Fruit fly (Drosophila melanogaster) whole organism, prepupa: Measurements from ENCODE around the gene PGRP-SB1.

ENCODE experiments used
- CG10631 ChIP-seq: fragments of 200-800 bp; sonication (Bioruptor generic); optimal IDR thresholded peaks from 2 replicates; lab custom pipeline; 2016; ENCODE audit warnings: missing biosample characterization, missing genetic modification characterization
- CG11294 ChIP-seq: fragments of 200-800 bp; sonication (Bioruptor generic); IDR thresholded peaks from 2 replicates; pipeline ENCODE4 v1.3.6; 2022; ENCODE audit warnings: missing biosample characterization, missing genetic modification characterization
- CG11762 ChIP-seq: fragments of 200-800 bp; sonication (Bioruptor generic); optimal IDR thresholded peaks from 3 replicates; lab custom pipeline; 2016; ENCODE audit warnings: missing biosample characterization, missing genetic modification characterization; ENCODE audit not compliant: insufficient read depth
- CG11902 ChIP-seq: fragments of 200-800 bp; sonication (Bioruptor generic); optimal IDR thresholded peaks from 3 replicates; lab custom pipeline; 2016; ENCODE audit warnings: missing biosample characterization, missing genetic modification characterization
- CG15336 ChIP-seq: fragments of 200-800 bp; sonication (Bioruptor generic); IDR thresholded peaks from 2 replicates; pipeline ENCODE4 v1.3.6; 2022; ENCODE audit warnings: missing biosample characterization, missing genetic modification characterization
- CG1621 ChIP-seq: fragments of 200-800 bp; sonication (Bioruptor generic); optimal IDR thresholded peaks from 3 replicates; lab custom pipeline; 2018; ENCODE audit warnings: missing biosample characterization, mild to moderate bottlenecking, missing genetic modification characterization
- CG16779 ChIP-seq: fragments of 200-800 bp; sonication (Bioruptor generic); optimal IDR thresholded peaks from 3 replicates; lab custom pipeline; 2017; ENCODE audit warnings: missing biosample characterization, mild to moderate bottlenecking, missing genetic modification characterization
- CG3032 ChIP-seq: fragments of 200-800 bp; optimal IDR thresholded peaks from 2 replicates; lab custom pipeline; 2019; ENCODE audit warnings: missing biosample characterization, mild to moderate bottlenecking, missing genetic modification characterization, moderate library complexity
- CG32006 ChIP-seq: fragments of 200-800 bp; sonication (Bioruptor generic); optimal IDR thresholded peaks from 3 replicates; lab custom pipeline; 2017; ENCODE audit warnings: missing biosample characterization, mild to moderate bottlenecking, missing genetic modification characterization
- CG34406 ChIP-seq: fragments of 200-800 bp; sonication (Bioruptor generic); optimal IDR thresholded peaks from 3 replicates; lab custom pipeline; 2016; ENCODE audit warnings: missing biosample characterization, missing genetic modification characterization
- CG3919 ChIP-seq: fragments of 200-800 bp; sonication (Bioruptor generic); optimal IDR thresholded peaks from 3 replicates; lab custom pipeline; 2016; ENCODE audit warnings: missing biosample characterization, missing genetic modification characterization
- CG4318 ChIP-seq: fragments of 200-800 bp; sonication (Bioruptor generic); optimal IDR thresholded peaks from 3 replicates; lab custom pipeline; 2017; ENCODE audit warnings: missing biosample characterization, mild to moderate bottlenecking, missing genetic modification characterization
- CG6163 ChIP-seq: fragments of 200-800 bp; sonication (Bioruptor generic); IDR thresholded peaks from 3 replicates; pipeline ENCODE4 v1.3.6; 2022; ENCODE audit warnings: missing biosample characterization, missing genetic modification characterization
- CG6792 ChIP-seq: fragments of 200-800 bp; sonication (Bioruptor generic); optimal IDR thresholded peaks from 3 replicates; lab custom pipeline; 2016; ENCODE audit warnings: missing biosample characterization, missing genetic modification characterization
- CG6808 ChIP-seq: fragments of 200-800 bp; sonication (Bioruptor generic); optimal IDR thresholded peaks from 3 replicates; lab custom pipeline; 2017; ENCODE audit warnings: missing biosample characterization, missing genetic modification characterization, mild to moderate bottlenecking, moderate library complexity, missing genetic modification reagents
- CG6854 ChIP-seq: fragments of 200-800 bp; sonication (Bioruptor generic); optimal IDR thresholded peaks from 2 replicates; lab custom pipeline; 2017; ENCODE audit warnings: missing biosample characterization, mild to moderate bottlenecking, missing genetic modification characterization
- CG7368 ChIP-seq: fragments of 200-800 bp; sonication (Bioruptor generic); optimal IDR thresholded peaks from 3 replicates; lab custom pipeline; 2016; ENCODE audit warnings: missing biosample characterization, missing genetic modification characterization
- CG8632 ChIP-seq: fragments of 200-800 bp; sonication (Bioruptor generic); optimal IDR thresholded peaks from 3 replicates; lab custom pipeline; 2016; ENCODE audit warnings: missing biosample characterization, missing genetic modification characterization
- CG9139 ChIP-seq: fragments of 200-800 bp; sonication (Bioruptor generic); optimal IDR thresholded peaks from 3 replicates; lab custom pipeline; 2017; ENCODE audit warnings: missing biosample characterization, mild to moderate bottlenecking, missing genetic modification characterization
- Eip75B ChIP-seq: fragments of 200-800 bp; sonication (Bioruptor generic); optimal IDR thresholded peaks from 3 replicates; lab custom pipeline; 2016; ENCODE audit warnings: missing biosample characterization, missing genetic modification characterization
- Eip78C ChIP-seq: fragments of 200-800 bp; sonication (Bioruptor generic); peaks from one replicate; lab custom pipeline; 2016; ENCODE audit warnings: missing biosample characterization, missing genetic modification characterization
- Ets21C ChIP-seq: fragments of 200-800 bp; sonication (Bioruptor generic); optimal IDR thresholded peaks from 3 replicates; lab custom pipeline; 2016; ENCODE audit warnings: missing biosample characterization, missing genetic modification characterization
- Gug ChIP-seq: fragments of 200-800 bp; sonication (Bioruptor generic); IDR thresholded peaks from 2 replicates; pipeline ENCODE4 v1.3.6; 2022; ENCODE audit warnings: missing biosample characterization, missing genetic modification characterization
- Hr38 ChIP-seq: sonication (Bioruptor generic); optimal IDR thresholded peaks from 2 replicates; lab custom pipeline; 2016; ENCODE audit warnings: missing biosample characterization, missing genetic modification characterization
- Hr4 ChIP-seq: fragments of 200-800 bp; sonication (Bioruptor generic); optimal IDR thresholded peaks from 3 replicates; lab custom pipeline; 2016; ENCODE audit warnings: missing biosample characterization, missing genetic modification characterization
- Lpt ChIP-seq: fragments of 200-800 bp; sonication (Bioruptor generic); optimal IDR thresholded peaks from 3 replicates; lab custom pipeline; 2016; ENCODE audit warnings: missing biosample characterization, missing genetic modification characterization
- Met ChIP-seq: fragments of 200-800 bp; sonication (Bioruptor generic); optimal IDR thresholded peaks from 3 replicates; lab custom pipeline; 2016; ENCODE audit warnings: missing biosample characterization, missing genetic modification characterization
- Smox ChIP-seq: fragments of 200-800 bp; sonication (Bioruptor generic); optimal IDR thresholded peaks from 3 replicates; lab custom pipeline; 2016; ENCODE audit warnings: missing biosample characterization, missing genetic modification characterization
- Sox14 ChIP-seq: fragments of 200-800 bp; sonication (Bioruptor generic); optimal IDR thresholded peaks from 3 replicates; lab custom pipeline; 2016; ENCODE audit warnings: missing biosample characterization, missing genetic modification characterization
- achi ChIP-seq: fragments of 200-800 bp; sonication (Bioruptor generic); optimal IDR thresholded peaks from 3 replicates; lab custom pipeline; 2016; ENCODE audit warnings: missing biosample characterization, missing genetic modification characterization
- acj6 ChIP-seq: fragments of 200-800 bp; sonication (Bioruptor generic); optimal IDR thresholded peaks from 3 replicates; lab custom pipeline; 2016; ENCODE audit warnings: missing biosample characterization, missing genetic modification characterization
- cyc ChIP-seq: fragments of 200-800 bp; sonication (Bioruptor generic); optimal IDR thresholded peaks from 3 replicates; lab custom pipeline; 2016; ENCODE audit warnings: missing biosample characterization, missing genetic modification characterization
- dac ChIP-seq: fragments of 200-800 bp; sonication (Bioruptor generic); optimal IDR thresholded peaks from 2 replicates; lab custom pipeline; 2017; ENCODE audit warnings: missing biosample characterization, mild to moderate bottlenecking, missing genetic modification characterization
- dsx ChIP-seq: fragments of 200-800 bp; optimal IDR thresholded peaks from 3 replicates; lab custom pipeline; 2019; ENCODE audit warnings: missing biosample characterization, mild to moderate bottlenecking, missing genetic modification characterization, moderate library complexity; ENCODE audit not compliant: poor library complexity, severe bottlenecking
- eg ChIP-seq: fragments of 200-800 bp; sonication (Bioruptor generic); IDR thresholded peaks from 3 replicates; pipeline ENCODE4 v1.3.6; 2022; ENCODE audit warnings: missing biosample characterization, missing genetic modification characterization
- fd85E ChIP-seq: fragments of 200-800 bp; sonication (Bioruptor generic); optimal IDR thresholded peaks from 3 replicates; lab custom pipeline; 2016; ENCODE audit warnings: missing biosample characterization, missing genetic modification characterization
- fkh ChIP-seq: fragments of 200-800 bp; sonication (Bioruptor generic); optimal IDR thresholded peaks from 3 replicates; lab custom pipeline; 2017; ENCODE audit warnings: missing biosample characterization, mild to moderate bottlenecking, missing genetic modification characterization, moderate library complexity
- lz ChIP-seq: fragments of 200-800 bp; sonication (Bioruptor generic); optimal IDR thresholded peaks from 3 replicates; lab custom pipeline; 2016; ENCODE audit warnings: missing biosample characterization, missing genetic modification characterization
- net ChIP-seq: fragments of 200-800 bp; sonication (Bioruptor generic); optimal IDR thresholded peaks from 3 replicates; lab custom pipeline; 2016; ENCODE audit warnings: missing biosample characterization, missing genetic modification characterization
- salr ChIP-seq, 2 experiments: fragments of 200-800 bp; sonication (Bioruptor generic); optimal IDR thresholded peaks; 3 replicates each; lab custom pipeline; 2016 to 2018; ENCODE audit warnings: missing biosample characterization in 2 of 2, missing genetic modification characterization in 2 of 2, mild to moderate bottlenecking in 1 of 2
- spab ChIP-seq: fragments of 200-800 bp; sonication (Bioruptor generic); optimal IDR thresholded peaks from 2 replicates; lab custom pipeline; 2017; ENCODE audit warnings: missing biosample characterization, mild to moderate bottlenecking, missing genetic modification characterization, missing genetic modification reagents
- ss ChIP-seq, 2 experiments: fragments of 200-800 bp; sonication (Bioruptor generic); optimal IDR thresholded peaks; 2 replicates in 1 of 2; 3 replicates in 1 of 2; lab custom pipeline; 2017 to 2018; ENCODE audit warnings: mild to moderate bottlenecking in 2 of 2, missing biosample characterization in 2 of 2, missing genetic modification characterization in 2 of 2, moderate library complexity in 1 of 2
- svp ChIP-seq: fragments of 200-800 bp; sonication (Bioruptor generic); peaks from one replicate; lab custom pipeline; 2016; ENCODE audit warnings: missing biosample characterization, missing genetic modification characterization
- topi ChIP-seq: fragments of 200-800 bp; sonication (Bioruptor generic); optimal IDR thresholded peaks from 3 replicates; lab custom pipeline; 2016; ENCODE audit warnings: missing biosample characterization, missing genetic modification characterization

PGRP-SB1 gene

DNA sequence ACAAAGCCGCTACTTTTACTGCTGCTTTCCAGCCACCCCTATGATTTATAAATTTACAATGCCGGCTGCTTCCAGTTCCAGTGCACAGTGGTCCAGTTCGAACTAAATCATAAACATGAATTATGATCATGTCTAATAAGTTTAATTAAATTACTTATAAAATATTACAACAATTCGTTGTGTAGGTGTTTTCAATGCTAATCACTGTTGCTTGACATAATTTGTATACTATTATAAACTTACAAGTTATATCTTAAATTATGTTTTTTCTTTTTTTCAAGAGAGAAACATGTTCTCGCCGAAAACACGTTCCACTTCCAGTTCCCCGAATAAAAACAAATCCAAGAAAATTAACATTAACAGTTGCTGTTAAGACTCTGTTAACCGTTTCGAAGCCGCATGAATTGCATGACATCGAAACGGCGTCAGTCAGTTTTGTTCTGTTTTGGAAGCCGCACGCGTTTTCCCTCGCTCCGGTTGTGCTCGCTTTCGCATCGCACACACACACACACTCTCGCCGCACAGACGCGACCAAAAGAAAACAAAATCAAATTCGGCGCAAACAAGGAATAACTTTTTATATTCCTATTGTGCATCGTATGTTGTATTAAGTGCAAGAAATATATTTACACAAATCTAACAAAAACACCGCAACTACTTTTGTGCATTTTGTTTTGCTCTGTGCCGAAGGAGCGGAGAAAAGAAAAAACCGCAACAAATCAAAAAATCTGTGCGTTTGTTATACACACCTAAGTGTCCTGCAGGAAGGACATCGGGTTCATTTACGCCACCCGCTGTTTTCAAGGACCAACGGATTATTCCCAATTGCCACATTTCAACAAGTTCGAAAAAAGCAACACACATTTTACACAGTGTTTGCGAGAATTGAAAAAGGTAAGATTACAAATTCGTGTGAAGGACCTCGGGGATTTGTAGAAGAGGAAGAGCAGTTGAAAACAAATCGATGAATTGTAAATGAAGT is 38.1 kb upstream of the PGRP-SB1 start, which contains the start of gene Nrt (continued):
- peak; percentile 53 for TF ChIP-seq Lpt
- peak; percentile 67 to 77 for TF ChIP-seq ss (GFP tag; optimal IDR thresholded peaks at IDR 0.05; lab: Kevin White, UChicago)
- peak; percentile 56 for TF ChIP-seq Met (GFP tag; lab: Kevin White, UChicago)
- peak; percentile 62 for TF ChIP-seq CG9139 (GFP tag; lab: Kevin White, UChicago)
- TF ChIP-seq spab (GFP tag; lab: Kevin White, UChicago): peak; percentile 44
- peak; percentile 75 for TF ChIP-seq CG15336 (GFP tag; lab: Robert Waterston, UW)
- TF ChIP-seq CG10631 (GFP tag; lab: Kevin White, UChicago): peak; percentile 49
- TF ChIP-seq lz (GFP tag; lab: Kevin White, UChicago): peak; percentile 17
- no peak for TF ChIP-seq svp
- peak; percentile 61 for TF ChIP-seq net (GFP tag; lab: Kevin White, UChicago)
- TF ChIP-seq dac: no peak
- TF ChIP-seq eg (GFP tag; lab: Robert Waterston, UW): peak; percentile 58; the same call in 1 of the 3 replicates
- TF ChIP-seq topi (GFP tag; lab: Kevin White, UChicago): peak; percentile 25
- 0 out of 2 replicates have a peak, but pooled peaks have one; percentile 7 for TF ChIP-seq CG11294 (GFP tag; lab: Robert Waterston, UW)
- no peak for TF ChIP-seq CG4318 (GFP tag; lab: Kevin White, UChicago)

DNA sequence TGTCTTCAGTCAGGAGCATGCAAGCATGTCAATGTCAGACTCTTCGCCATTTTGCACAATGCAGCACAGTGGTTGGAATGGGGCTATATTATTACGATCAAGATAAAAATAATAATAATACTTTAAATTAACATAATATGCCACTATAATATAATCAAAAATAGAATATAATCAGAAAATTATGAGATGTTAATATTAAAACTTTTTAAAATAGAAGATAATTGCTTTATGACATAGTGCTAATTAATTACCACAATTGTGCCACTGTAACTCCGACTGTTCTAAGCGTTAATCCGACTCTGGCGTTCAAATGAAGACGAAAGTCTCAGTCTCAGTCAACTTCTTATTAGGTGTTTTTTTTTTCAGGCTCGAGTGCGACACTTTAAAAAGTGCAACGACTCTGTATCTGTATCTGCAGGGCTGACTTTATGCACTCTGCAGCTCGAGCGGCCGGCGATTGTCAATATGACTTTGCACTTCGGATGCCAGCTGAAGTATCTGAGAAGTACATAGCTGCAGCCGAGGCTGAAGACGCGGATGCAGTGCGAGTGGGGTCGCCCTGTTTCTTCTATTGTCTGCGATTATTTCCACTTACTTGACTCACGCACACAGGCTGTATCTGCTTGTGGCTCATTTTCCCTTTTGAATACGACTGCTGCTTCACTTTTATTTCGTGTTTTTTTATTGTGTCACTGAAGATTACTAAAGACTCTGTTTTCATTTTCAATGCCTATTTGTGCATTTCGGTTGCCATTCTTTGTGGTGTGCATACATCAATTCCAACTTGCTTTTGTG is 34.6 kb upstream of the PGRP-SB1 start:
- TF ChIP-seq CG3032 (tag; lab: Kevin White, UChicago) (peak; percentile 62), Smox (GFP tag; lab: Kevin White, UChicago) (peak; percentile 46), CG6163 (peak; percentile 70; the same call in 2 of the 3 replicates), cyc (no peak), CG3919 (GFP tag; lab: Kevin White, UChicago) (peak; percentile 43), CG16779 (tag; lab: Kevin White, UChicago) (peak; percentile 14), fkh (no peak), CG11902 (GFP tag; lab: Kevin White, UChicago) (no peak), ss (GFP tag; optimal IDR thresholded peaks at IDR 0.05; lab: Kevin White, UChicago) (peak; percentile 43 to 74), CG10631 (GFP tag; lab: Kevin White, UChicago) (peak; percentile 71), CG15336 (GFP tag; lab: Robert Waterston, UW) (peak; percentile 76), Hr4 (GFP tag; lab: Kevin White, UChicago) (peak; percentile 58), CG7368 (peak; percentile 33), CG32006 (GFP tag; lab: Kevin White, UChicago) (peak; percentile 72), fd85E (GFP tag; lab: Kevin White, UChicago) (no peak), acj6 (GFP tag; lab: Kevin White, UChicago) (peak; percentile 71), Gug (GFP tag; lab: Robert Waterston, UW) (no peak), Eip78C (GFP tag; lab: Kevin White, UChicago) (peak; percentile 92), topi (GFP tag; lab: Kevin White, UChicago) (no peak), Ets21C (GFP tag; lab: Kevin White, UChicago) (no peak), CG34406 (GFP tag; lab: Kevin White, UChicago) (peak; percentile 58), lz (GFP tag; lab: Kevin White, UChicago) (no peak), svp (peak; percentile 71), net (GFP tag; lab: Kevin White, UChicago) (peak; percentile 58), Met (GFP tag; lab: Kevin White, UChicago) (peak; percentile 47), CG6854 (no peak), CG11762 (GFP tag; lab: Kevin White, UChicago) (peak; percentile 23), achi (GFP tag; lab: Kevin White, UChicago) (peak; percentile 79), CG9139 (GFP tag; lab: Kevin White, UChicago) (no peak), CG6792 (GFP tag; lab: Kevin White, UChicago) (peak; percentile 52), Hr38 (GFP tag; lab: Kevin White, UChicago) (no peak), CG6808 (peak; percentile 65), CG1621 (tag; lab: Kevin White, UChicago) (peak; percentile 58), dsx (GFP tag; lab: Kevin White, UChicago) (peak; percentile 69), salr (GFP tag; optimal IDR thresholded peaks at IDR 0.05; lab: Kevin White, UChicago) (peak; percentile 49 to 71), spab (GFP tag; lab: Kevin White, UChicago) (peak; percentile 56), Sox14 (GFP tag; lab: Kevin White, UChicago) (peak; percentile 57), eg (GFP tag; lab: Robert Waterston, UW) (no peak), Eip75B (GFP tag; lab: Kevin White, UChicago) (peak; percentile 48), CG8632 (peak; percentile 64)
